Worm (Caenorhabditis elegans) whole organism, L4 larva: ENCODE measurements around the gene VF13D12L.3.
A peak's percentile ranks its signal among the peaks of the same experiment; 100 is the strongest.

Source experiments
- F44E2.7 ChIP-seq: fragments of 200-800 bp; sonication (Bioruptor generic); IDR thresholded peaks from 2 replicates; pipeline ENCODE4 v2.1.2; 2022; ENCODE audit warnings: missing genetic modification characterization, missing compliant biosample characterization
- F49E8.2 ChIP-seq: sonication (generic microtip); optimal IDR thresholded peaks from 2 replicates; lab custom pipeline; 2016; ENCODE audit warnings: missing compliant biosample characterization, mild to moderate bottlenecking, missing genetic modification characterization, borderline replicate concordance
- Y105C5A.15 ChIP-seq: fragments of 200-800 bp; sonication (Bioruptor generic); IDR thresholded peaks from 2 replicates; pipeline ENCODE4 v1.3.6; 2022; ENCODE audit warnings: missing genetic modification characterization, missing compliant biosample characterization
- Y48G9A.11 ChIP-seq: fragments of 200-800 bp; sonication (Bioruptor generic); IDR thresholded peaks from 2 replicates; pipeline ENCODE4 v1.3.6; 2022; ENCODE audit warnings: missing genetic modification reagents, missing genetic modification characterization, missing compliant biosample characterization
- Y5F2A.4 ChIP-seq: fragments of 200-800 bp; sonication (Bioruptor generic); optimal IDR thresholded peaks from 2 replicates; lab custom pipeline; 2018; ENCODE audit warnings: mild to moderate bottlenecking, missing genetic modification characterization, missing compliant biosample characterization
- ZK337.2 ChIP-seq: fragments of 200-800 bp; sonication (Bioruptor generic); IDR thresholded peaks from 2 replicates; pipeline ENCODE4 v1.3.6; 2022; ENCODE audit warnings: missing genetic modification reagents, missing genetic modification characterization, missing compliant biosample characterization
- ZK546.5 ChIP-seq, 2 experiments: sonication (generic microtip); optimal IDR thresholded peaks; 2 replicates each; lab custom pipeline; 2017; ENCODE audit warnings: missing biosample characterization in 2 of 2, missing genetic modification characterization in 2 of 2
- aha-1 ChIP-seq: fragments of 150-350 bp; peaks from one replicate; lab custom pipeline; 2014; ENCODE audit warnings: missing biosample characterization, missing genetic modification characterization
- arid-1 ChIP-seq: fragments of 200-800 bp; sonication (Bioruptor generic); conservative IDR thresholded peaks from 2 replicates; pipeline ENCODE4 v1.3.6; 2022; ENCODE audit warnings: missing genetic modification reagents, missing genetic modification characterization, missing compliant biosample characterization
- ceh-20 ChIP-seq: fragments of 200-800 bp; sonication (Bioruptor generic); IDR thresholded peaks from 2 replicates; pipeline ENCODE4 v1.3.6; 2022; ENCODE audit warnings: missing genetic modification reagents, missing genetic modification characterization, missing compliant biosample characterization
- ceh-28 ChIP-seq: fragments of 150-350 bp; optimal IDR thresholded peaks from 2 replicates; lab custom pipeline; 2014; ENCODE audit warnings: missing biosample characterization, missing genetic modification reagents, missing genetic modification characterization
- ceh-32 ChIP-seq: sonication (generic microtip); optimal IDR thresholded peaks from 2 replicates; lab custom pipeline; 2016; ENCODE audit warnings: mild to moderate bottlenecking, missing genetic modification characterization, missing compliant biosample characterization; ENCODE audit not compliant: poor library complexity
- ceh-44 ChIP-seq: fragments of 200-800 bp; sonication (Bioruptor generic); IDR thresholded peaks from 2 replicates; pipeline ENCODE4 v1.3.6; 2022; ENCODE audit warnings: missing genetic modification reagents, missing genetic modification characterization, missing compliant biosample characterization
- ceh-62 ChIP-seq: sonication (generic microtip); optimal IDR thresholded peaks from 2 replicates; lab custom pipeline; 2017; ENCODE audit warnings: missing biosample characterization, missing genetic modification characterization
- cey-2 ChIP-seq: sonication (generic microtip); optimal IDR thresholded peaks from 3 replicates; lab custom pipeline; 2017; ENCODE audit warnings: missing genetic modification characterization, mild to moderate bottlenecking, missing compliant biosample characterization, antibody characterized with exemption, borderline replicate concordance; ENCODE audit not compliant: insufficient read depth
- ctbp-1 ChIP-seq: fragments of 200-800 bp; sonication (Bioruptor generic); IDR thresholded peaks from 2 replicates; pipeline ENCODE4 v1.3.6; 2022; ENCODE audit warnings: missing genetic modification reagents, missing genetic modification characterization, missing compliant biosample characterization
- daf-19 ChIP-seq: fragments of 200-800 bp; sonication (Bioruptor generic); conservative IDR thresholded peaks from 2 replicates; pipeline ENCODE4 v1.3.6; 2022; ENCODE audit warnings: missing genetic modification characterization, missing compliant biosample characterization
- dmd-8 ChIP-seq: fragments of 200-800 bp; sonication (Bioruptor generic); IDR thresholded peaks from 2 replicates; pipeline ENCODE4 v1.3.6; 2022; ENCODE audit warnings: missing genetic modification characterization, missing compliant biosample characterization
- dve-1 ChIP-seq: sonication (generic microtip); optimal IDR thresholded peaks from 2 replicates; lab custom pipeline; 2017; ENCODE audit warnings: antibody characterized with exemption, mild to moderate bottlenecking, missing genetic modification characterization, missing compliant biosample characterization; ENCODE audit not compliant: insufficient read depth
- egl-27 ChIP-seq: sonication (generic microtip); optimal IDR thresholded peaks from 3 replicates; lab custom pipeline; 2017; ENCODE audit warnings: missing biosample characterization, missing genetic modification reagents, missing genetic modification characterization
- fkh-10 ChIP-seq: fragments of 150-350 bp; optimal IDR thresholded peaks from 2 replicates; lab custom pipeline; 2014; ENCODE audit warnings: missing biosample characterization, missing genetic modification reagents, missing genetic modification characterization
- fos-1 ChIP-seq: fragments of 150-350 bp; optimal IDR thresholded peaks from 2 replicates; lab custom pipeline; 2014; ENCODE audit warnings: missing biosample characterization, missing genetic modification characterization
- hif-1 ChIP-seq, 2 experiments: sonication (generic microtip); optimal IDR thresholded peaks; 2 replicates each; lab custom pipeline; 2016 to 2017; ENCODE audit warnings: missing compliant biosample characterization in 2 of 2, missing genetic modification characterization in 2 of 2, missing genetic modification reagents in 2 of 2, missing genotype in 2 of 2, mild to moderate bottlenecking in 1 of 2
- hlh-11 ChIP-seq: fragments of 200-800 bp; sonication (Bioruptor generic); optimal IDR thresholded peaks from 2 replicates; lab custom pipeline; 2018; ENCODE audit warnings: mild to moderate bottlenecking, missing genetic modification characterization, missing compliant biosample characterization
- lin-1 ChIP-seq: fragments of 200-800 bp; sonication (Bioruptor generic); IDR thresholded peaks from 2 replicates; pipeline ENCODE4 v1.3.6; 2022; ENCODE audit warnings: missing genetic modification reagents, missing genetic modification characterization, missing compliant biosample characterization
- lin-29 ChIP-seq: fragments of 200-800 bp; sonication (Bioruptor generic); IDR thresholded peaks from 2 replicates; pipeline ENCODE4 v1.3.6; 2022; ENCODE audit warnings: missing genetic modification reagents, missing genetic modification characterization, missing compliant biosample characterization
- madf-9 ChIP-seq: fragments of 200-800 bp; sonication (Bioruptor generic); conservative IDR thresholded peaks from 2 replicates; pipeline ENCODE4 v1.3.6; 2022; ENCODE audit warnings: missing genetic modification reagents, missing genetic modification characterization, missing compliant biosample characterization
- mdl-1 ChIP-seq, 2 experiments: fragments of 150-350 bp in 1 of 2; sonication (generic microtip) in 1 of 2; optimal IDR thresholded peaks; 2 replicates each; lab custom pipeline; 2014 to 2017; ENCODE audit warnings: missing biosample characterization in 2 of 2, missing genetic modification characterization in 2 of 2
- mdt-29 ChIP-seq: fragments of 200-800 bp; sonication (Bioruptor generic); IDR thresholded peaks from 2 replicates; pipeline ENCODE4 v1.3.6; 2022; ENCODE audit warnings: missing genetic modification reagents, missing genetic modification characterization, missing compliant biosample characterization
- mxl-3 ChIP-seq: fragments of 200-800 bp; sonication (Bioruptor generic); optimal IDR thresholded peaks from 2 replicates; lab custom pipeline; 2018; ENCODE audit warnings: mild to moderate bottlenecking, missing genetic modification characterization, missing compliant biosample characterization
- nhr-102 ChIP-seq: sonication (generic microtip); optimal IDR thresholded peaks from 2 replicates; lab custom pipeline; 2016; ENCODE audit warnings: mild to moderate bottlenecking, missing genetic modification characterization, moderate library complexity, missing compliant biosample characterization
- nhr-11 ChIP-seq: fragments of 150-350 bp; optimal IDR thresholded peaks from 2 replicates; lab custom pipeline; 2014; ENCODE audit warnings: missing biosample characterization, missing genetic modification characterization
- nhr-76 ChIP-seq: fragments of 150-350 bp; optimal IDR thresholded peaks from 2 replicates; lab custom pipeline; 2014; ENCODE audit warnings: missing biosample characterization, missing genetic modification characterization
- nhr-77 ChIP-seq: fragments of 150-350 bp; optimal IDR thresholded peaks from 2 replicates; lab custom pipeline; 2014; ENCODE audit warnings: missing biosample characterization, missing genetic modification characterization
- pha-4 ChIP-seq, 2 experiments: fragments of 150-350 bp in 1 of 2; fragments of 200-800 bp in 1 of 2; sonication (Bioruptor generic) in 1 of 2; IDR thresholded peaks in 1 of 2; optimal IDR thresholded peaks in 1 of 2; 2 replicates each; pipeline versions ENCODE4 v1.3.6 to Lab custom; 2014 to 2022; ENCODE audit warnings: missing genetic modification characterization in 2 of 2, missing genetic modification reagents in 2 of 2, missing biosample characterization in 1 of 2, missing compliant biosample characterization in 1 of 2
- pqm-1 ChIP-seq: sonication (generic microtip); optimal IDR thresholded peaks from 2 replicates; lab custom pipeline; 2017; ENCODE audit warnings: missing biosample characterization, missing genetic modification characterization
- saeg-2 ChIP-seq: fragments of 200-800 bp; sonication (Bioruptor generic); IDR thresholded peaks from 2 replicates; pipeline ENCODE4 v1.3.6; 2022; ENCODE audit warnings: missing genetic modification reagents, missing genetic modification characterization, missing compliant biosample characterization
- sdz-12 ChIP-seq: fragments of 200-800 bp; sonication (Bioruptor generic); optimal IDR thresholded peaks from 2 replicates; lab custom pipeline; 2018; ENCODE audit warnings: mild to moderate bottlenecking, missing genetic modification characterization, missing compliant biosample characterization
- snpc-1.2 ChIP-seq: fragments of 200-800 bp; sonication (Bioruptor generic); IDR thresholded peaks from 2 replicates; pipeline ENCODE4 v1.3.6; 2022; ENCODE audit warnings: missing genetic modification reagents, missing genetic modification characterization, missing compliant biosample characterization
- snpc-4 ChIP-seq: fragments of 150-350 bp; optimal IDR thresholded peaks from 2 replicates; lab custom pipeline; 2014; ENCODE audit warnings: missing biosample characterization, missing genetic modification characterization
- spr-1 ChIP-seq: sonication (generic microtip); optimal IDR thresholded peaks from 2 replicates; lab custom pipeline; 2016; ENCODE audit warnings: mild to moderate bottlenecking, missing genetic modification characterization, missing compliant biosample characterization
- tag-97 ChIP-seq: fragments of 200-800 bp; sonication (Bioruptor generic); IDR thresholded peaks from 2 replicates; pipeline ENCODE4 v1.3.6; 2022; ENCODE audit warnings: missing genetic modification characterization, missing compliant biosample characterization
- tra-1 ChIP-seq: fragments of 200-800 bp; sonication (Bioruptor generic); IDR thresholded peaks from 2 replicates; pipeline ENCODE4 v1.3.6; 2022; ENCODE audit warnings: missing genetic modification reagents, missing genetic modification characterization, missing compliant biosample characterization
- unc-62 ChIP-seq, 3 experiments: fragments of 150-350 bp in 1 of 3; sonication (generic microtip); optimal IDR thresholded peaks in 2 of 3; peaks in 1 of 3; 1 replicate in 1 of 3; 2 replicates in 2 of 3; lab custom pipeline; 2014 to 2017; ENCODE audit warnings: missing biosample characterization in 3 of 3, missing genetic modification characterization in 3 of 3, missing genetic modification reagents in 3 of 3, missing genotype in 1 of 3
- vab-7 ChIP-seq: fragments of 200-800 bp; sonication (Bioruptor generic); IDR thresholded peaks from 2 replicates; pipeline ENCODE4 v1.3.6; 2022; ENCODE audit warnings: missing genetic modification reagents, missing genetic modification characterization, missing compliant biosample characterization
- zip-11 ChIP-seq: fragments of 200-800 bp; sonication (Bioruptor generic); IDR thresholded peaks from 2 replicates; pipeline ENCODE4 v1.3.6; 2022; ENCODE audit warnings: missing genetic modification characterization, missing compliant biosample characterization
- ztf-11 ChIP-seq: fragments of 150-350 bp; optimal IDR thresholded peaks from 2 replicates; lab custom pipeline; 2014; ENCODE audit warnings: missing biosample characterization, missing genetic modification characterization
- ztf-7 ChIP-seq: fragments of 150-350 bp; optimal IDR thresholded peaks from 2 replicates; lab custom pipeline; 2014; ENCODE audit warnings: missing biosample characterization, missing genetic modification characterization

Gene VF13D12L.3

DNA sequence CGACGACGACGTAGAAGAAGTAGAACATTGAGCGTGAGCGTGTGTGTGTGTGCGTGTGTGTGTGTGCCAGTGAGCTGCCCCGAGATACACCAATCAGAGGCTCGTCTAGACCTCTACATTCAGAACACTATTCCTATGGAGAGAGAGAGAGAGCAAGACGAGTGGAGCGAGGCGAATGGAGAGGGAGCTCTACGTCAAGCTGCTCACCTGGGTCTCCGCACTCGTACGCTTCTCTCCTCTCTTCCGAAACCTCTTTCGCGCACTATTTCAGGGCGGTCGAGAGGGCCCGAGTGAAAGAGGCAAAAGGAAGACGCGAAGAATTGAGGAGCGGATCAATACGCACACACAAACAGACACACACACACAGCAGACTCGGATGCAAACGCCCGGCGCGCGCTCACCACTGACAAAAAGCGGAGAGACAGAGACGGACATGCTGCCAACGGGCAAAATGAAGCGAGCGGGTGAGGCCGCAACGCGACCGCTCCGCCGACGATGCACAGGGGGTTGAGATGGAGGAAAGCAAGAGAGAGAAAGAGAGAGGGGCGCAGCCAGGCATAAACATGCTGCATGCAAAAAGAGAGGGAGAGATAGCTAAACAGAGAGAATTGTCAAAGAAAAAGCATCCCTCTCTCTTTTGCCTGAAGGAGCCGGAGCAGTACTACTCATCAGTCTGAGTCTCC, 43.8 kb downstream of the VF13D12L.3 start (continued):
- TF ChIP-seq pha-4 (GFP tag; IDR thresholded peaks at IDR 0.05; lab: Robert Waterston, UW) (peak; percentile 67), pha-4 (tag; optimal IDR thresholded peaks at IDR 0.05; lab: Kevin White, UChicago) (no peak), dmd-8 (no peak), hif-1 (tag; optimal IDR thresholded peaks at IDR 0.05; lab: Kevin White, UChicago) (peak; percentile 20 to 83), sdz-12 (GFP tag; lab: Kevin White, UChicago) (no peak), tag-97 (GFP tag; lab: Robert Waterston, UW) (no peak), Y105C5A.15 (GFP tag; lab: Robert Waterston, UW) (no peak), Y5F2A.4 (GFP tag; lab: Kevin White, UChicago) (no peak), fos-1 (no peak), cey-2 (tag; lab: Kevin White, UChicago) (no peak), unc-62 (GFP tag; optimal IDR thresholded peaks at IDR 0.05 in 1 of 2; lab: Kevin White, UChicago) (peak in 1 of 2 experiments; percentile 98), unc-62 (tag; optimal IDR thresholded peaks at IDR 0.05; lab: Kevin White, UChicago) (no peak), ceh-44 (GFP tag; lab: Robert Waterston, UW) (0 out of 2 replicates have a peak, but pooled peaks have one; percentile 18), arid-1 (GFP tag; lab: Robert Waterston, UW) (peak; percentile 41; the same call in 1 of the 2 replicates), spr-1 (tag; lab: Kevin White, UChicago) (peak; percentile 88), fkh-10 (GFP tag; lab: Kevin White, UChicago) (peak; percentile 87), vab-7 (GFP tag; lab: Robert Waterston, UW) (no peak), mxl-3 (GFP tag; lab: Kevin White, UChicago) (peak; percentile 79), ceh-62 (tag; lab: Kevin White, UChicago) (no peak), ceh-20 (GFP tag; lab: Robert Waterston, UW) (peak; percentile 63; the same call in 1 of the 2 replicates), nhr-11 (peak; percentile 62), pqm-1 (tag; lab: Kevin White, UChicago) (peak; percentile 10), saeg-2 (GFP tag; lab: Robert Waterston, UW) (peak; percentile 67), ZK546.5 (tag; optimal IDR thresholded peaks at IDR 0.05; lab: Kevin White, UChicago) (peak in 1 of 2 experiments; percentile 50), nhr-102 (tag; lab: Kevin White, UChicago) (peak; percentile 67), snpc-1.2 (GFP tag; lab: Robert Waterston, UW) (0 out of 2 replicates have a peak, but pooled peaks have one; percentile 49), dve-1 (tag; lab: Kevin White, UChicago) (peak; percentile 57), egl-27 (tag; lab: Kevin White, UChicago) (no peak), snpc-4 (no peak), lin-1 (GFP tag; lab: Robert Waterston, UW) (peak; percentile 24; the same call in 1 of the 2 replicates), ZK337.2 (GFP tag; lab: Robert Waterston, UW) (no peak), lin-29 (GFP tag; lab: Robert Waterston, UW) (no peak), nhr-77 (tag; lab: Kevin White, UChicago) (peak; percentile 3), ctbp-1 (GFP tag; lab: Robert Waterston, UW) (peak; percentile 75), ztf-7 (tag; lab: Kevin White, UChicago) (no peak), mdl-1 (tag; optimal IDR thresholded peaks at IDR 0.05; lab: Kevin White, UChicago) (peak; percentile 44 to 77), ceh-32 (tag; lab: Kevin White, UChicago) (peak; percentile 51), madf-9 (peak; percentile 73; the same call in 1 of the 2 replicates), tra-1 (GFP tag; lab: Robert Waterston, UW) (no peak), F49E8.2 (tag; lab: Kevin White, UChicago) (no peak), Y48G9A.11 (no peak), ztf-11 (tag; lab: Kevin White, UChicago) (no peak), nhr-76 (tag; lab: Kevin White, UChicago) (no peak), ceh-28 (peak; percentile 81), hlh-11 (tag; lab: Kevin White, UChicago) (peak; percentile 96), zip-11 (GFP tag; lab: Robert Waterston, UW) (no peak), mdt-29 (GFP tag; lab: Robert Waterston, UW) (peak; percentile 68; the same call in 1 of the 2 replicates), aha-1 (tag; lab: Kevin White, UChicago) (peak; percentile 96), F44E2.7 (GFP tag; lab: Robert Waterston, UW) (no peak), daf-19 (GFP tag; lab: Robert Waterston, UW) (no peak)
